Fruit fly (Drosophila melanogaster) whole organism, pupa: ENCODE measurements around the gene CG42818.

Source experiments
- CG10348 ChIP-seq: fragments of 200-800 bp; sonication (Bioruptor generic); IDR thresholded peaks from 2 replicates; pipeline ENCODE4 v1.3.6; 2022; ENCODE audit warnings: missing biosample characterization, missing genetic modification characterization
- CG12605 ChIP-seq: fragments of 200-800 bp; sonication (Bioruptor generic); IDR thresholded peaks from 2 replicates; pipeline ENCODE4 v1.3.6; 2022; ENCODE audit warnings: missing biosample characterization, missing genetic modification characterization
- CG13204 ChIP-seq: fragments of 200-800 bp; sonication (Bioruptor generic); optimal IDR thresholded peaks from 2 replicates; lab custom pipeline; 2018; ENCODE audit warnings: missing biosample characterization, mild to moderate bottlenecking, missing genetic modification characterization, moderate library complexity
- CG14655 ChIP-seq: fragments of 200-800 bp; sonication (Bioruptor generic); optimal IDR thresholded peaks from 3 replicates; lab custom pipeline; 2017; ENCODE audit warnings: mild to moderate bottlenecking, missing biosample characterization, missing genetic modification reagents, missing genetic modification characterization
- CG15710 ChIP-seq: fragments of 200-800 bp; sonication (Bioruptor generic); optimal IDR thresholded peaks from 2 replicates; lab custom pipeline; 2018; ENCODE audit warnings: missing biosample characterization, mild to moderate bottlenecking, missing genetic modification characterization, moderate library complexity
- CG17806 ChIP-seq: fragments of 200-800 bp; sonication (Bioruptor generic); optimal IDR thresholded peaks from 2 replicates; lab custom pipeline; 2018; ENCODE audit warnings: missing biosample characterization, mild to moderate bottlenecking, missing genetic modification characterization, moderate library complexity
- CG32121 ChIP-seq: fragments of 200-800 bp; sonication (Bioruptor generic); IDR thresholded peaks from 2 replicates; pipeline ENCODE4 v1.3.6; 2022; ENCODE audit warnings: missing biosample characterization, missing genetic modification characterization
- CG34367 ChIP-seq: fragments of 200-800 bp; sonication (Bioruptor generic); optimal IDR thresholded peaks from 2 replicates; lab custom pipeline; 2018; ENCODE audit warnings: missing biosample characterization, mild to moderate bottlenecking, missing genetic modification characterization
- CG4496 ChIP-seq: fragments of 200-800 bp; sonication (Bioruptor generic); IDR thresholded peaks from 3 replicates; pipeline ENCODE4 v1.3.6; 2022; ENCODE audit warnings: missing biosample characterization, missing genetic modification characterization
- CG8159 ChIP-seq: fragments of 200-800 bp; sonication (Bioruptor generic); optimal IDR thresholded peaks from 3 replicates; lab custom pipeline; 2018; ENCODE audit warnings: missing biosample characterization, mild to moderate bottlenecking, missing genetic modification characterization, moderate library complexity
- CG8301 ChIP-seq: fragments of 200-800 bp; sonication (Bioruptor generic); optimal IDR thresholded peaks from 2 replicates; lab custom pipeline; 2018; ENCODE audit warnings: missing biosample characterization, mild to moderate bottlenecking, missing genetic modification characterization
- CG9948 ChIP-seq: fragments of 200-800 bp; sonication (Bioruptor generic); optimal IDR thresholded peaks from 2 replicates; lab custom pipeline; 2018; ENCODE audit warnings: missing biosample characterization, mild to moderate bottlenecking, missing genetic modification characterization, moderate library complexity
- D1 ChIP-seq: fragments of 200-800 bp; sonication (Bioruptor generic); optimal IDR thresholded peaks from 2 replicates; lab custom pipeline; 2018; ENCODE audit warnings: missing biosample characterization, mild to moderate bottlenecking, missing genetic modification characterization, moderate library complexity
- EcR ChIP-seq: fragments of 200-800 bp; sonication (Bioruptor generic); optimal IDR thresholded peaks from 3 replicates; lab custom pipeline; 2019; ENCODE audit warnings: missing biosample characterization, missing genetic modification characterization, mild to moderate bottlenecking, moderate library complexity, missing genetic modification reagents
- Ets98B ChIP-seq: fragments of 200-800 bp; sonication (Bioruptor generic); IDR thresholded peaks from 2 replicates; pipeline ENCODE4 v1.3.6; 2022; ENCODE audit warnings: missing biosample characterization, missing genetic modification characterization
- Pif1A ChIP-seq: fragments of 200-800 bp; sonication (Bioruptor generic); optimal IDR thresholded peaks from 3 replicates; lab custom pipeline; 2016; ENCODE audit warnings: missing biosample characterization, missing genetic modification characterization
- Pif1B ChIP-seq: fragments of 200-800 bp; sonication (Bioruptor generic); optimal IDR thresholded peaks from 3 replicates; lab custom pipeline; 2016; ENCODE audit warnings: missing biosample characterization, missing genetic modification characterization
- Snoo ChIP-seq: fragments of 200-800 bp; sonication (Bioruptor generic); optimal IDR thresholded peaks from 3 replicates; lab custom pipeline; 2017; ENCODE audit warnings: missing biosample characterization, mild to moderate bottlenecking, missing genetic modification characterization, inconsistent platforms
- fd96Ca ChIP-seq: fragments of 200-800 bp; sonication (Bioruptor generic); IDR thresholded peaks from 3 replicates; pipeline ENCODE4 v1.3.6; 2022; ENCODE audit warnings: missing biosample characterization, missing genetic modification characterization
- gl ChIP-seq: fragments of 200-800 bp; sonication (Bioruptor generic); optimal IDR thresholded peaks from 2 replicates; lab custom pipeline; 2018; ENCODE audit warnings: missing biosample characterization, mild to moderate bottlenecking, missing genetic modification characterization
- rn ChIP-seq: fragments of 200-800 bp; sonication (Bioruptor generic); IDR thresholded peaks from 2 replicates; pipeline ENCODE4 v1.3.6; 2022; ENCODE audit warnings: missing biosample characterization, missing genetic modification characterization

Gene CG42818

DNA sequence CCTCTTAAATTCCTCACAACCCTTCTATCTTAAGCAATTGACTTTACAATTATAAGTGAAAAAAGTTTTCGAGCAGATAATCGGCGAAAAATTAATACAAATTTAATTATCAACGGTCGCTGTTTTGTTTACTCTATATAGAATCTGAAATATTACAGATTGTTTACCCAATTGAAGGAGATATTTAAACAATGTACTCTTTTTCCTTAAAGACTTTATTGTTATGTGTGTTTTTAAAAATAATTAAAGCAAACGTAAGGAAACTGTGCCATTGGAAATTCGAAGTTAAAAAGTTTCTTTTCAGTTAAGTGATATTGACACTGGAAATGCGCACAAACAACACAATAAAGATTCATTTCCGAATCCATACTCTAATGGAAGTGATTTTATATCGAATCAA is at the start of gene CG42818:
CG42818 (plus strand) TSS at position 301 of the 400 bp plus-strand sequence.
- no peak for TF ChIP-seq CG9948 (tag; lab: Kevin White, UChicago)
- no peak for TF ChIP-seq CG13204 (GFP tag; lab: Kevin White, UChicago)
- no peak for TF ChIP-seq CG14655
- no peak for TF ChIP-seq rn (GFP tag; lab: Robert Waterston, UW)
- TF ChIP-seq gl (tag; lab: Kevin White, UChicago), result no peak
- no peak for TF ChIP-seq CG32121 (GFP tag; lab: Robert Waterston, UW)
- TF ChIP-seq D1 (tag; lab: Kevin White, UChicago), result no peak
- TF ChIP-seq CG10348, result no peak
- no peak for TF ChIP-seq CG4496 (GFP tag; lab: Robert Waterston, UW)

- TF ChIP-seq CG12605 (GFP tag; lab: Robert Waterston, UW), result no peak
- no peak for TF ChIP-seq CG8301
- no peak for TF ChIP-seq CG15710 (tag; lab: Kevin White, UChicago)
- TF ChIP-seq rn (GFP tag; lab: Robert Waterston, UW), result no peak
- no peak for TF ChIP-seq Pif1A (GFP tag; lab: Kevin White, UChicago)
- no peak for TF ChIP-seq Pif1B (GFP tag; lab: Kevin White, UChicago)
- TF ChIP-seq CG8159 (tag; lab: Kevin White, UChicago), result no peak
These were observed 43.6 kb upstream of the CG42818 start for dm6 chr2L:16198150-16198549.

DNA sequence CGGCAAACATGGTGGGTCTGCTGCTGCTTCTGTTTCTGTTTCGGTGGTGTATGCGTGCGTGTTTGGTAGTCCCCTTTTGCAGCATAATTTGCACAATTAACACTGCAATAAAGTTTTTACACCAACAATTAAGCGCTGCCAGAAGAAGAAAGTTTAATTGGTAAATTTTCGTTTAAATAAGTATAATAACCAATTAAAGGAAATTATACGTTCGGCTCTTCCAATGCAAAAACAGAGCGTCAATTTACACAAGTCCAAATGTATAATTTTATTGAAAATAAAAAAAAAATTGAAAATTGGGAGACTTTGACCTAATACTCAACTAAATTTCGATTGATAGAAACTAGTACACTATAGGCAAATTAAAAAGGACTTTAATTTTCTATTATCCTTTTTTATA is 30.6 kb upstream of the CG42818 start, which contains the start of gene CG31819:
CG31819 (plus strand) TSS at position 301 of the 400 bp plus-strand sequence.
- TF ChIP-seq D1 (tag; lab: Kevin White, UChicago) (no peak), CG14655 (no peak), CG4496 (GFP tag; lab: Robert Waterston, UW) (no peak)

DNA sequence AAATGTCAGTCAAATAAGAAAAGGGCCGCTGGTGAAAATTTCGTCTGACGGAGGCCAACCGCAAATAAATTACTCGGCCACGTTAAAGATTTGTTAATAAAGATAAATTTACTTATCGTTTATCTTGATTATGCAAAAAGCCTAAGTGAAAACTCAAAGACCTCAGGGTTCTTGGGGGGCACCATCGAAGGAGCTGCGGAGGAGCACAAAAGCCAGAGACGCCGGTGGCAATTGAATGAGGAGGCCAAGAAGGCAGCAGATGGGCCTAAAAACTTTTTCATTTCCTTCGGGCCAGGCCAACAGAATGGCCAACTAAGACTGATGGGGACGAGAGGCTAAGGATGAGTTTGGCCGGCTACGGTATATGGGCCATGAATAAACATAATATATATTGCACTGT is 25.4 kb upstream of the CG42818 start:
- TF ChIP-seq CG10348, result no peak
- no peak for TF ChIP-seq fd96Ca (GFP tag; lab: Robert Waterston, UW)
- TF ChIP-seq Snoo (tag; lab: Kevin White, UChicago), result no peak
- TF ChIP-seq, all 21 proteins: peak for 0

DNA sequence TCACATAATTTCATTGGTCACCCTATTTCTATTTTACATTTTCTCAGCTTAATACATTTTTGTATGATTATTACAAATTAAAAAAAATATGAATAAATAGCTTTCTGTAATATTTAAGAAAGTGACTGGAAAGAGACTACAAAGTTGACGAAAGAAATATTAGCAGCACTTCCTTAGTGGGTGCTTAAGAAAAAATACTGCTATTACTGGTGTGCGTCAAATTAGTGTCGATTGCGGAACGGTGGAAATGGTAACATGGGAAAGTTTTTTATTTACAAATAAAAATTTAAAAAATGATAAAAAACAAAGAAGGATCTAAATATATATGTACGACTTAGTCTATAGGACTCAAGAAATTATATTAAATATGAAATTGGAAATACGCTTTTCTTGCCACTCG is 17.8 kb upstream of the CG42818 start:
- TF ChIP-seq CG15710 (tag; lab: Kevin White, UChicago), result no peak

DNA sequence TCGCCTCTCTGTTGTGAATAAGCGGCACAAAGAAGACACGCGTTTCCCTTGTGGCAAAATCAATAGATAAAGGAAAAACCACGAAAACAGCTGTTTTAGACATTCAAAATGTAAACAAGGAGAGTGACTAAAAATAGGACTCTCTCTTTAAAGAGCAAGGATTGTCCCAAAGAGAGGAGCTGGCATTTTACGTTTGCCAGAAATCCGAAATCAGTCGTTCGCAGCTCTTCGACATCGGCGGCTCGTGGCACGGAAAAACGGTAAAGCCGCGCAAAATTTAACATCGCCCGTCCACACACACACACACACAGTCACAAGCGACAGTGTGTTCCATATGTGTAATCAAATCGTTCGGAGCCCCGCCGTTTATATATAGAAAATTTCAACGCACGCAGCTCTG is 10.5 kb upstream of the CG42818 start, which contains the start of gene Ca-Ma2d:
Ca-Ma2d (plus strand) TSS at position 211 of the 400 bp plus-strand sequence.
- no peak for TF ChIP-seq Pif1A (GFP tag; lab: Kevin White, UChicago)
- TF ChIP-seq CG12605 (GFP tag; lab: Robert Waterston, UW), result peak; percentile 27; the same call in 1 of the 2 replicates

- TF ChIP-seq D1 (tag; lab: Kevin White, UChicago) (no peak), CG10348 (no peak), CG34367 (tag; lab: Kevin White, UChicago) (no peak), Snoo (tag; lab: Kevin White, UChicago) (no peak), CG14655 (no peak), Pif1A (GFP tag; lab: Kevin White, UChicago) (no peak), EcR (no peak), CG12605 (GFP tag; lab: Robert Waterston, UW) (no peak; the same call in 1 of the 2 replicates), CG4496 (GFP tag; lab: Robert Waterston, UW) (no peak), CG8301 (no peak), Ets98B (GFP tag; lab: Robert Waterston, UW) (no peak), CG17806 (tag; lab: Kevin White, UChicago) (no peak), fd96Ca (GFP tag; lab: Robert Waterston, UW) (no peak), CG9948 (tag; lab: Kevin White, UChicago) (no peak), CG15710 (tag; lab: Kevin White, UChicago) (no peak), CG13204 (GFP tag; lab: Kevin White, UChicago) (no peak)
These were observed 6.9 kb upstream of the CG42818 start for dm6 chr2L:16234817-16235216.

dm6 chr2L:16251598-16252131 is 9.9 kb downstream of the CG42818 start, which contains the start of gene CG46309:
CG46309 (minus strand) TSS chr2L:16251788.
- no peak for TF ChIP-seq rn (GFP tag; lab: Robert Waterston, UW)
- peak; percentile 34 for TF ChIP-seq Pif1A (GFP tag; lab: Kevin White, UChicago)
- no peak for TF ChIP-seq CG14655
- peak; percentile 41 for TF ChIP-seq CG17806 (tag; lab: Kevin White, UChicago)
- no peak for TF ChIP-seq Ets98B (GFP tag; lab: Robert Waterston, UW)
- no peak for TF ChIP-seq CG8159 (tag; lab: Kevin White, UChicago)
- no peak for TF ChIP-seq Pif1B (GFP tag; lab: Kevin White, UChicago)
- TF ChIP-seq Snoo (tag; lab: Kevin White, UChicago), result peak; percentile 1
- no peak for TF ChIP-seq CG12605 (GFP tag; lab: Robert Waterston, UW)
- TF ChIP-seq CG10348, result no peak
- peak; percentile 31 for TF ChIP-seq CG8301
- TF ChIP-seq CG34367 (tag; lab: Kevin White, UChicago), result no peak
- no peak for TF ChIP-seq fd96Ca (GFP tag; lab: Robert Waterston, UW)
